Fruit fly (Drosophila melanogaster) whole organism: ENCODE results near the gene eIF3e.

ENCODE experiments used
- CG8478 ChIP-seq: fragments of >200 bp; optimal IDR thresholded peaks from 2 replicates; lab custom pipeline; 2018; ENCODE audit warnings: inconsistent platforms
- Dll ChIP-seq: fragments of >200 bp; optimal IDR thresholded peaks from 2 replicates; lab custom pipeline; 2017
- EcR ChIP-seq, 2 experiments: fragments of >200 bp; optimal IDR thresholded peaks; 2 replicates each; lab custom pipeline; 2017; ENCODE audit warnings: missing biosample characterization in 2 of 2, missing genetic modification characterization in 2 of 2, missing genetic modification reagents in 2 of 2
- pan ChIP-seq: fragments of >200 bp; optimal IDR thresholded peaks from 2 replicates; lab custom pipeline; 2017
- psq ChIP-seq: fragments of >200 bp; optimal IDR thresholded peaks from 2 replicates; lab custom pipeline; 2017
- usp ChIP-seq: fragments of >200 bp; optimal IDR thresholded peaks from 2 replicates; lab custom pipeline; 2017; ENCODE audit warnings: missing biosample characterization, missing genetic modification characterization, mixed read lengths

The eIF3e gene

dm6 chr3L:16752402-16753096, 34.2 kb downstream of the eIF3e start:
- TF ChIP-seq pan (lab: Kevin White, UChicago) (no peak), Dll (no peak), EcR (GFP tag; optimal IDR thresholded peaks at IDR 0.05; lab: Kevin White, UChicago) (peak in 1 of 2 experiments; percentile 73), usp (GFP tag; lab: Kevin White, UChicago) (no peak)

DNA sequence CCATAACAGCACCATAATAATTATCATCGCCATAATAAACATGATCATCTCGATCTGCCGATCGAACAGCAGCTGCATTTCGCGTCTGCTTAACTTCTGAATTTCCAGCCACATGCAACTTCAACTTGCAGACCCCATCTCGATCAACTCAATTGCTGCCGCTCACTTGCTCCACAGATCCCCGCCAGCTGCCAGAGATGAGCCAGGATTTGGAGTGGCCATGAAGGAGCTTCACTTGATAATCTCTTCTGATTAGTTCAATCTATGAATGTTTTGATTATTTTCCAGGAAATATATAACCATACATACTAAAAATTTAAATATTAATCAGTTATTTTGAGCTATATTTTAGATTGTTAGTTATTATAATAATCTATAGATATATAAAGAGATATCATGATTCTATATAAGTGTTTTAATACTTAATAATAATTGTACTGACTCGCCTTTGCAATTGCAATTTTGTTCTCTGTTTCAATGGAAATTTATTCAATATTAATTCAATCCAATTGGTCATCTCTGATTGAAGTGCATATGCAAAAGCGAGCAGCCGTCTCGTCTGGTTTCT, 35.2 kb downstream of the eIF3e start:
- TF ChIP-seq Dll (no peak), EcR (GFP tag; optimal IDR thresholded peaks at IDR 0.05; lab: Kevin White, UChicago) (no peak), psq (lab: Kevin White, UChicago) (no peak), pan (lab: Kevin White, UChicago) (no peak), CG8478 (lab: Kevin White, UChicago) (no peak), usp (GFP tag; lab: Kevin White, UChicago) (no peak)

DNA sequence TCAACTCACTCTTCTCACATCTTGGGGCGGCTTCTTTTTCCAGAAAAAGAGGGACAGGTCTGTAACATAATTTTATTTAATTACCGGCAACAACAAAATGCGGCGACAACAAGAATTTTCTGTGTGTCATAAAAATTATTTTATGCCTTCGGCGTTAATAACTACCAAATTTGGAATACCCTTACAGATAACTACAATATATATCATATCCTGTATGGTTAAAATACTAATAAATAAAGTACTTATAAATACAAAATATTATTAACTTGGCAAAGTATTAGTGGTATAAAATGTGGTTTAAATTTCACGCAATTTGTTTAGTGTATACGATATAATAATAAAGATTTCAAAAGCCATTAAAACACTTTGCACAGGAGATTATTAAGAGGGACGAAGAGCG, 36.0 kb downstream of the eIF3e start:
- TF ChIP-seq Dll (no peak), usp (GFP tag; lab: Kevin White, UChicago) (no peak), EcR (GFP tag; optimal IDR thresholded peaks at IDR 0.05; lab: Kevin White, UChicago) (no peak), psq (lab: Kevin White, UChicago) (no peak), pan (lab: Kevin White, UChicago) (no peak), CG8478 (lab: Kevin White, UChicago) (no peak)

DNA sequence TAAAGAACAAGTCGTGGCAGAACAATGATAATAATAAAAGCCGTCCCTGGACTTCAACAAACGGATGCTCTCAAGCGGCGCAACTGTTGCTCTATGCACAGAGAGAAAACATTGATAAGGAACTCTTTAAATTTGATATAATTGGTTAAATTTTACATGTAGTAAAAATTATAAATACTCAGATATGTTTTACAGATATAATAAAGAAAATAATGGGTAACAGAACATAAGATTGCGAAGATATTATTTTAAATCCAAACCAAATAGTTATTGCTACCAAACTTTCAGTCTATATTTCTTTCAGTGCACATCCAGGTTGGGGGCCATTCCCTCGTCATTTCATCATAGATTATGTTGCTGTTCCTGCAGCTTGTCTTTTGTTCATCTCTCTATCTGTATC, 37.0 kb downstream of the eIF3e start:
- TF ChIP-seq psq (lab: Kevin White, UChicago) (no peak), pan (lab: Kevin White, UChicago) (no peak), usp (GFP tag; lab: Kevin White, UChicago) (no peak), Dll (no peak), EcR (GFP tag; optimal IDR thresholded peaks at IDR 0.05; lab: Kevin White, UChicago) (no peak), CG8478 (lab: Kevin White, UChicago) (no peak)

dm6 chr3L:16748343-16748742, 38.4 kb downstream of the eIF3e start:
- TF ChIP-seq usp (GFP tag; lab: Kevin White, UChicago) = no peak
- no peak for TF ChIP-seq EcR (GFP tag; optimal IDR thresholded peaks at IDR 0.05; lab: Kevin White, UChicago)
- no peak for TF ChIP-seq psq (lab: Kevin White, UChicago)
- TF ChIP-seq Dll = no peak
- no peak for TF ChIP-seq pan (lab: Kevin White, UChicago)

DNA sequence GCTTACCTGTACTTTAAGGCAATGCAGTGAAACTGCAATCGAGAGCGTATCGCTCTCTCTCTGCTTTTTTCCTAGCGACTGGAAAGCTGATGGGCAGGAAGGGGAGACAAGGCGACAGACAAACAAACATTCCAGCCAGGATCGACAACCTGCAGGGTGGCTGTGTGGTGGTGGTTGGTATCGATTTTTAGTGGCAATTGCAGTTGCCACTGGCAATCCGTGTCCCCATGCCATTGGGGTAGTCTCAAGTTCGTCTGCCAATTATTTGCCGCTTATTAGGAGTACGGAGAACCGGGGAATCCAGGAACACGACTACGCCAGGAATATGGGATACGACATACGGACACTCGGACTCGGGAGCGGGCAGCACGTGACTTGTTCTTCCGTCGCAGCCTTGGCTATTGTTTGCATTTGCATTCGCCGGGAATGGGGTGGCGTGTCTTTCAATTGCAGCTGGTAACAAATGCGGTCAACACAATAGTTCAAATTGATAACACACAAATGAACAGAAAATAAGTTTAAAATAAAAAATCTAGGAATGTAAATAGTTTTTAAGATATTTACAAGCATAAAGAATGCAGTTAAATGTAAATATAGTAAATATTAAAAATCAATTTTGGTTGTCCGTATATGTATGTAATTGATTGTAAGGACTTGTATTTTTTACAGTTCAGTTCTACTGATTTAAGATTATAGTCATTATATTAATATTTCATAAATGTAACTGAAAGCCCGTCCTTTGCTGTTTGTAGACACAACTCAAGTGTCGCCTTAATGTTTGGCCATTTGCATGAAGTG, 40.0 kb downstream of the eIF3e start:
- TF ChIP-seq psq (lab: Kevin White, UChicago) = no peak
- TF ChIP-seq pan (lab: Kevin White, UChicago) = no peak
- no peak for TF ChIP-seq usp (GFP tag; lab: Kevin White, UChicago)
- TF ChIP-seq EcR (GFP tag; optimal IDR thresholded peaks at IDR 0.05; lab: Kevin White, UChicago) = no peak
- TF ChIP-seq Dll = no peak
- no peak for TF ChIP-seq CG8478 (lab: Kevin White, UChicago)

- TF ChIP-seq usp (GFP tag; lab: Kevin White, UChicago) = no peak
- no peak for TF ChIP-seq EcR (GFP tag; optimal IDR thresholded peaks at IDR 0.05; lab: Kevin White, UChicago)
- TF ChIP-seq CG8478 (lab: Kevin White, UChicago) = no peak
- TF ChIP-seq psq (lab: Kevin White, UChicago) = no peak
- TF ChIP-seq Dll = no peak
- no peak for TF ChIP-seq pan (lab: Kevin White, UChicago)
Measured at dm6 chr3L:16743906-16744704, 42.6 kb downstream of the eIF3e start.

DNA sequence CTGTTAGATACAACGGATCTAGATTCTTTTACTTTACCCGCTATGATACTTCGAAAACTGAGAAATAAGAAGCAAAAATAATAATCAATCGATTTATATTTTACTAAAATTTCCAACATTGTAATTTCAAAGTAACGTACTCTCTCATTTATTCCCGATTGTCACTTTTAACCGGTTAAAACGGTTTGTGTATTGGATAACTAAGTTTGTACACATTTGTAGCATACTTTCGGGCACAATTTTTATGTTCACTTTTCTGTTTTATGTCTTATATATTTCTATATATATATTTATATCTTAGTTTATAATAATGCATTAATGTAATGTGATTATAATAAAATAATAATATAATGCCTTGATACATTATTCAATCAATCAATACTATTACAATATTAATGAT, 45.1 kb downstream of the eIF3e start:
- TF ChIP-seq Dll (no peak), EcR (GFP tag; optimal IDR thresholded peaks at IDR 0.05; lab: Kevin White, UChicago) (no peak), pan (lab: Kevin White, UChicago) (no peak), CG8478 (lab: Kevin White, UChicago) (no peak), psq (lab: Kevin White, UChicago) (no peak), usp (GFP tag; lab: Kevin White, UChicago) (no peak)
